Worm (Caenorhabditis elegans) whole organism, late embryonic: ENCODE results near the gene acr-23.

Source experiments
- Y22D7AL.16 ChIP-seq: sonication (generic microtip); optimal IDR thresholded peaks from 2 replicates; lab custom pipeline; 2016; ENCODE audit warnings: missing genetic modification characterization, missing compliant biosample characterization
- ceh-22 ChIP-seq: sonication (generic microtip); optimal IDR thresholded peaks from 2 replicates; lab custom pipeline; 2017; ENCODE audit warnings: missing biosample characterization, missing genetic modification characterization
- ceh-45 ChIP-seq: fragments of 200-800 bp; sonication (Bioruptor generic); IDR thresholded peaks from 2 replicates; pipeline ENCODE4 v1.3.6; 2022; ENCODE audit warnings: missing genetic modification reagents, missing genetic modification characterization, missing compliant biosample characterization
- ets-4 ChIP-seq: sonication (generic microtip); optimal IDR thresholded peaks from 2 replicates; lab custom pipeline; 2016; ENCODE audit warnings: missing genetic modification characterization, missing compliant biosample characterization
- odd-2 ChIP-seq: sonication (generic microtip); optimal IDR thresholded peaks from 2 replicates; lab custom pipeline; 2017; ENCODE audit warnings: antibody characterized with exemption, mild to moderate bottlenecking, missing genetic modification characterization, missing compliant biosample characterization
- pha-4 ChIP-seq: fragments of 150-350 bp; optimal IDR thresholded peaks from 2 replicates; lab custom pipeline; 2018; ENCODE audit warnings: missing biosample characterization, missing genetic modification reagents, missing genetic modification characterization
- ref-2 ChIP-seq: sonication (generic microtip); optimal IDR thresholded peaks from 2 replicates; lab custom pipeline; 2016; ENCODE audit warnings: missing genetic modification characterization, missing compliant biosample characterization
- sdc-2 ChIP-seq: sonication (generic microtip); optimal IDR thresholded peaks from 2 replicates; lab custom pipeline; 2016; ENCODE audit warnings: missing genotype, missing genetic modification characterization, missing compliant biosample characterization
- unc-55 ChIP-seq: sonication (generic microtip); optimal IDR thresholded peaks from 2 replicates; lab custom pipeline; 2017; ENCODE audit warnings: missing biosample characterization, missing genetic modification reagents, missing genetic modification characterization

Gene acr-23

DNA sequence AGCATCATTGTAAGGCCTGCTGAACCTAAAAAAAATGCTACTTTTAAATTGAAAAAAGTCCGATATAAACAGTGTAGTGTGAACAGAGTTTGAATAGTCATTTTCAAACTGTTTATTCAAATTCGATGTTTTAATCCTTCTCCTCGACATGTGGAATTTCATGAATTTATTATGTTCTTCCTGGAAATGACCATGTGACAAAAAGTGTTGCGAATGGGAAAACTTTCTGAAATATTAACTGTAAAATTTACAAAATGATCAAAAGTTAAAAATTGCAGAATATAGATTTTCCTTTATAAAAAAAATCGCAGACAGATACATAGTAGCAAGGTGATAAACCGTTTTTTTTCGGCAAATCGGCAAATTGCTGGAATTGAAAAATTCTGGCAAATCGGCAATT is 54.0 kb downstream of the acr-23 start, which contains the start of gene T22F3.8:
Gene T22F3.8, minus strand, starts transcription at position 101 of the 400 bp plus-strand sequence.
- TF ChIP-seq ceh-45 (GFP tag; lab: Robert Waterston, UW) (no peak), ets-4 (tag; lab: Kevin White, UChicago) (no peak), odd-2 (tag; lab: Kevin White, UChicago) (no peak), sdc-2 (no peak), ceh-22 (no peak), Y22D7AL.16 (tag; lab: Kevin White, UChicago) (no peak), pha-4 (tag; lab: Kevin White, UChicago) (no peak), ref-2 (tag; lab: Kevin White, UChicago) (no peak), unc-55 (GFP tag; lab: Kevin White, UChicago) (no peak)
